Fruit fly (Drosophila melanogaster) whole organism, embryonic: ENCODE data around the gene CG10226.

Experiments used
- Atf-2 ChIP-seq: fragments of 200-800 bp; sonication (Bioruptor generic); optimal IDR thresholded peaks from 2 replicates; lab custom pipeline; 2016; ENCODE audit warnings: missing biosample characterization, missing genetic modification characterization
- Awh ChIP-seq: fragments of 200-800 bp; sonication (Bioruptor generic); IDR thresholded peaks from 2 replicates; pipeline ENCODE4, ENCODE4 v1.3.6; 2022; ENCODE audit warnings: missing biosample characterization, missing genetic modification characterization
- CG11247 ChIP-seq: fragments of 200-800 bp; sonication (Bioruptor generic); IDR thresholded peaks from 2 replicates; pipeline ENCODE4 v1.3.6; 2022; ENCODE audit warnings: missing biosample characterization, missing genetic modification characterization
- CG11456 ChIP-seq: fragments of 200-800 bp; sonication (Bioruptor generic); IDR thresholded peaks from 3 replicates; pipeline ENCODE4 v1.3.6; 2022; ENCODE audit warnings: missing biosample characterization, missing genetic modification characterization
- CG12219 ChIP-seq: fragments of 200-800 bp; sonication (Bioruptor generic); optimal IDR thresholded peaks from 3 replicates; lab custom pipeline; 2018; ENCODE audit warnings: missing biosample characterization, mild to moderate bottlenecking, missing genetic modification characterization
- CG12769 ChIP-seq: fragments of 200-800 bp; sonication (Bioruptor generic); optimal IDR thresholded peaks from 2 replicates; lab custom pipeline; 2019; ENCODE audit warnings: missing biosample characterization, mild to moderate bottlenecking, missing genetic modification characterization, moderate library complexity
- CG15269 ChIP-seq: fragments of 200-800 bp; sonication (Bioruptor generic); optimal IDR thresholded peaks from 2 replicates; lab custom pipeline; 2018; ENCODE audit warnings: missing biosample characterization, mild to moderate bottlenecking, missing genetic modification characterization, moderate library complexity
- CG15601 ChIP-seq: fragments of 200-800 bp; sonication (Bioruptor generic); optimal IDR thresholded peaks from 3 replicates; lab custom pipeline; 2019; ENCODE audit warnings: missing biosample characterization, mild to moderate bottlenecking, missing genetic modification characterization, moderate library complexity
- CG1647 ChIP-seq: fragments of 200-800 bp; sonication (Bioruptor generic); optimal IDR thresholded peaks from 3 replicates; lab custom pipeline; 2016; ENCODE audit warnings: missing biosample characterization, missing genetic modification characterization
- CG17328 ChIP-seq: fragments of 200-800 bp; sonication (Bioruptor generic); IDR thresholded peaks from 2 replicates; pipeline ENCODE4 v1.3.6; 2022; ENCODE audit warnings: missing biosample characterization, missing genetic modification characterization
- CG18262 ChIP-seq: fragments of 200-800 bp; optimal IDR thresholded peaks from 3 replicates; lab custom pipeline; 2019; ENCODE audit warnings: missing biosample characterization, mild to moderate bottlenecking, missing genetic modification characterization, moderate library complexity
- CG2889 ChIP-seq: fragments of 200-800 bp; sonication (Bioruptor generic); IDR thresholded peaks from 3 replicates; pipeline ENCODE4 v1.3.6; 2022; ENCODE audit warnings: missing biosample characterization, missing genetic modification characterization
- CG3065 ChIP-seq: fragments of 200-800 bp; sonication (Bioruptor generic); optimal IDR thresholded peaks from 2 replicates; lab custom pipeline; 2016; ENCODE audit warnings: missing biosample characterization, missing genetic modification characterization
- CG3995 ChIP-seq: fragments of 200-800 bp; sonication (Bioruptor generic); optimal IDR thresholded peaks from 3 replicates; lab custom pipeline; 2016; ENCODE audit warnings: missing biosample characterization, missing genetic modification characterization
- CG4820 ChIP-seq: fragments of 200-800 bp; sonication (Bioruptor generic); optimal IDR thresholded peaks from 3 replicates; lab custom pipeline; 2016; ENCODE audit warnings: missing biosample characterization, missing genetic modification characterization
- CG5180 ChIP-seq: fragments of 200-800 bp; sonication (Bioruptor generic); optimal IDR thresholded peaks from 3 replicates; lab custom pipeline; 2017; ENCODE audit warnings: missing biosample characterization, missing genetic modification characterization, mild to moderate bottlenecking, moderate library complexity, missing genetic modification reagents
- CG8359 ChIP-seq: fragments of 200-800 bp; sonication (Bioruptor generic); optimal IDR thresholded peaks from 2 replicates; lab custom pipeline; 2017; ENCODE audit warnings: missing biosample characterization, mild to moderate bottlenecking, missing genetic modification characterization, borderline replicate concordance
- CG8765 ChIP-seq: fragments of 200-800 bp; sonication (Bioruptor generic); IDR thresholded peaks from 2 replicates; pipeline ENCODE4 v1.3.6; 2022; ENCODE audit warnings: missing biosample characterization, missing genetic modification characterization
- CG9609 ChIP-seq: fragments of 200-800 bp; sonication (Bioruptor generic); optimal IDR thresholded peaks from 3 replicates; lab custom pipeline; 2016; ENCODE audit warnings: missing biosample characterization, missing genetic modification characterization
- Dad ChIP-seq: fragments of 200-800 bp; sonication (Bioruptor generic); optimal IDR thresholded peaks from 3 replicates; lab custom pipeline; 2016; ENCODE audit warnings: missing biosample characterization, missing genetic modification characterization
- E2f1 ChIP-seq: fragments of 200-800 bp; sonication (Bioruptor generic); IDR thresholded peaks from 2 replicates; pipeline ENCODE4 v1.3.6; 2022; ENCODE audit warnings: missing biosample characterization, missing genetic modification characterization
- Elba2 ChIP-seq: fragments of 200-800 bp; sonication (Bioruptor generic); optimal IDR thresholded peaks from 3 replicates; lab custom pipeline; 2016; ENCODE audit warnings: missing biosample characterization, missing genetic modification characterization
- Ets65A ChIP-seq: fragments of 200-800 bp; sonication (Bioruptor generic); peaks from one replicate; lab custom pipeline; 2016; ENCODE audit warnings: missing biosample characterization, missing genetic modification characterization
- Hmx ChIP-seq: fragments of 200-800 bp; sonication (Bioruptor generic); optimal IDR thresholded peaks from 2 replicates; lab custom pipeline; 2016; ENCODE audit warnings: missing biosample characterization, missing genetic modification characterization
- Lim3 ChIP-seq: fragments of 200-800 bp; sonication (Bioruptor generic); IDR thresholded peaks from 2 replicates; pipeline ENCODE4 v1.3.6; 2022; ENCODE audit warnings: missing biosample characterization, missing genetic modification characterization
- Max ChIP-seq: fragments of 200-800 bp; sonication (Bioruptor generic); optimal IDR thresholded peaks from 2 replicates; lab custom pipeline; 2016; ENCODE audit warnings: missing biosample characterization, mild to moderate bottlenecking, missing genetic modification characterization
- PHDP ChIP-seq: fragments of 200-800 bp; sonication (Bioruptor generic); optimal IDR thresholded peaks from 3 replicates; lab custom pipeline; 2018; ENCODE audit warnings: missing biosample characterization, mild to moderate bottlenecking, missing genetic modification characterization, moderate library complexity
- Xrp1 ChIP-seq: fragments of 200-800 bp; sonication (Bioruptor generic); IDR thresholded peaks from 2 replicates; pipeline ENCODE4 v1.3.6; 2022; ENCODE audit warnings: missing biosample characterization, missing genetic modification characterization
- abd-A ChIP-seq: fragments of 200-800 bp; sonication (Bioruptor generic); optimal IDR thresholded peaks from 3 replicates; lab custom pipeline; 2019; ENCODE audit warnings: missing biosample characterization, mild to moderate bottlenecking, missing genetic modification characterization, moderate library complexity
- ara ChIP-seq: fragments of 200-800 bp; sonication (Bioruptor generic); IDR thresholded peaks from 2 replicates; pipeline ENCODE4 v1.3.6; 2022; ENCODE audit warnings: missing biosample characterization, missing genetic modification characterization
- fd3F ChIP-seq: fragments of 200-800 bp; sonication (Bioruptor generic); optimal IDR thresholded peaks from 2 replicates; lab custom pipeline; 2018; ENCODE audit warnings: missing biosample characterization, mild to moderate bottlenecking, missing genetic modification characterization, moderate library complexity
- fd64A ChIP-seq: fragments of 200-800 bp; sonication (Bioruptor generic); optimal IDR thresholded peaks from 3 replicates; lab custom pipeline; 2018; ENCODE audit warnings: missing biosample characterization, mild to moderate bottlenecking, missing genetic modification characterization
- gfzf ChIP-seq: fragments of 200-800 bp; sonication (Bioruptor generic); optimal IDR thresholded peaks from 2 replicates; lab custom pipeline; 2016; ENCODE audit warnings: missing biosample characterization, mild to moderate bottlenecking, missing genetic modification characterization, moderate library complexity
- gsb-n ChIP-seq: fragments of 200-800 bp; sonication (Bioruptor generic); optimal IDR thresholded peaks from 3 replicates; lab custom pipeline; 2018; ENCODE audit warnings: missing biosample characterization, mild to moderate bottlenecking, missing genetic modification characterization
- gt ChIP-seq: fragments of 200-800 bp; sonication (Bioruptor generic); IDR thresholded peaks from 2 replicates; pipeline ENCODE4 v1.3.6; 2022; ENCODE audit warnings: missing biosample characterization, missing genetic modification characterization
- hb ChIP-seq: fragments of 200-800 bp; sonication (Bioruptor generic); IDR thresholded peaks from 3 replicates; pipeline ENCODE4 v1.3.6; 2022; ENCODE audit warnings: missing biosample characterization, missing genetic modification characterization; ENCODE audit not compliant: partially characterized antibody
- pan ChIP-seq, 4 experiments: fragments of >200 bp in 3 of 4; fragments of 200-800 bp in 1 of 4; sonication (Bioruptor generic) in 1 of 4; optimal IDR thresholded peaks in 3 of 4; IDR thresholded peaks in 1 of 4; 2 replicates each; pipeline versions ENCODE4 v1.3.6 to Lab custom; 2017 to 2022; ENCODE audit warnings: missing biosample characterization in 2 of 4, missing genetic modification characterization in 2 of 4, mixed read lengths in 1 of 4
- pfk ChIP-seq: fragments of 200-800 bp; sonication (Bioruptor generic); optimal IDR thresholded peaks from 2 replicates; lab custom pipeline; 2018; ENCODE audit warnings: missing biosample characterization, mild to moderate bottlenecking, missing genetic modification characterization, moderate library complexity
- sens ChIP-seq: fragments of 200-800 bp; sonication (Bioruptor generic); peaks from one replicate; lab custom pipeline; 2016; ENCODE audit warnings: missing biosample characterization, missing genetic modification characterization
- shn ChIP-seq: fragments of 200-800 bp; sonication (Bioruptor generic); optimal IDR thresholded peaks from 3 replicates; lab custom pipeline; 2016; ENCODE audit warnings: missing biosample characterization, missing genetic modification characterization
- ssp ChIP-seq: fragments of 200-800 bp; sonication (Bioruptor generic); IDR thresholded peaks from 2 replicates; pipeline ENCODE4 v1.3.6; 2022; ENCODE audit warnings: missing biosample characterization, missing genetic modification characterization
- tin ChIP-seq: fragments of 200-800 bp; sonication (Bioruptor generic); optimal IDR thresholded peaks from 3 replicates; lab custom pipeline; 2016; ENCODE audit warnings: missing biosample characterization, missing genetic modification characterization
- tna ChIP-seq: fragments of 200-800 bp; sonication (Bioruptor generic); IDR thresholded peaks from 2 replicates; pipeline ENCODE4 v1.3.6; 2022; ENCODE audit warnings: missing biosample characterization, missing genetic modification characterization; ENCODE audit not compliant: partially characterized antibody
- tup ChIP-seq: fragments of 200-800 bp; sonication (Bioruptor generic); optimal IDR thresholded peaks from 2 replicates; lab custom pipeline; 2016; ENCODE audit warnings: missing biosample characterization, mild to moderate bottlenecking, missing genetic modification characterization, moderate library complexity
- unpg ChIP-seq: fragments of 200-800 bp; sonication (Bioruptor generic); optimal IDR thresholded peaks from 3 replicates; lab custom pipeline; 2018; ENCODE audit warnings: missing biosample characterization, mild to moderate bottlenecking, missing genetic modification characterization, moderate library complexity
- vnd ChIP-seq: fragments of 200-800 bp; sonication (Bioruptor generic); IDR thresholded peaks from 3 replicates; pipeline ENCODE4 v1.3.6; 2022; ENCODE audit warnings: missing biosample characterization, missing genetic modification characterization; ENCODE audit not compliant: partially characterized antibody
- wek ChIP-seq: fragments of 200-800 bp; sonication (Bioruptor generic); optimal IDR thresholded peaks from 3 replicates; lab custom pipeline; 2018; ENCODE audit warnings: missing biosample characterization, mild to moderate bottlenecking, missing genetic modification characterization, moderate library complexity
- zen2 ChIP-seq: fragments of 200-800 bp; sonication (Bioruptor generic); IDR thresholded peaks from 3 replicates; pipeline ENCODE4 v1.3.6; 2022; ENCODE audit warnings: missing biosample characterization, missing genetic modification characterization; ENCODE audit not compliant: partially characterized antibody

The CG10226 gene

dm6 chr3L:6256408-6257188, 16.7 kb upstream of the CG10226 start, which contains the start of gene Best2 (continued):
- TF ChIP-seq CG9609 (GFP tag; lab: Kevin White, UChicago) (peak; percentile 77), CG11456 (GFP tag; lab: Robert Waterston, UW) (peak; percentile 81), CG11247 (GFP tag; lab: Robert Waterston, UW) (peak; percentile 83), CG12219 (GFP tag; lab: Kevin White, UChicago) (peak; percentile 58), shn (GFP tag; lab: Kevin White, UChicago) (peak; percentile 55), CG2889 (GFP tag; lab: Robert Waterston, UW) (peak; percentile 76; the same call in 1 of the 3 replicates), pfk (no peak), Xrp1 (GFP tag; lab: Robert Waterston, UW) (peak; percentile 95), hb (no peak), zen2 (GFP tag; lab: Robert Waterston, UW) (no peak), CG15601 (tag; lab: Kevin White, UChicago) (peak; percentile 83), ara (peak; percentile 80), vnd (GFP tag; lab: Robert Waterston, UW) (no peak), CG12769 (tag; lab: Kevin White, UChicago) (peak; percentile 56), CG15269 (tag; lab: Kevin White, UChicago) (peak; percentile 92), Ets65A (peak; percentile 93), Atf-2 (peak; percentile 59), gsb-n (tag; lab: Kevin White, UChicago) (peak; percentile 76), Hmx (peak; percentile 57), PHDP (tag; lab: Kevin White, UChicago) (peak; percentile 86), ssp (GFP tag; lab: Robert Waterston, UW) (peak; percentile 84), tup (GFP tag; lab: Kevin White, UChicago) (peak; percentile 36), wek (GFP tag; lab: Kevin White, UChicago) (no peak), CG8359 (GFP tag; lab: Kevin White, UChicago) (peak; percentile 47), CG5180 (GFP tag; lab: Kevin White, UChicago) (peak; percentile 81), Lim3 (GFP tag; lab: Robert Waterston, UW) (peak; percentile 65; the same call in 1 of the 2 replicates), pan (optimal IDR thresholded peaks at IDR 0.05; lab: Kevin White, UChicago) (no peak), pan (GFP tag; optimal IDR thresholded peaks at IDR 0.05 in 1 of 2, IDR thresholded peaks at IDR 0.05 in 1 of 2) (peak in 1 of 2 experiments; percentile 95), Awh (peak; percentile 78), CG1647 (GFP tag; lab: Kevin White, UChicago) (peak; percentile 55), E2f1 (GFP tag; lab: Robert Waterston, UW) (peak; percentile 92), sens (GFP tag; lab: Kevin White, UChicago) (peak; percentile 96), Elba2 (no peak), abd-A (tag; lab: Kevin White, UChicago) (peak; percentile 26), CG17328 (GFP tag; lab: Robert Waterston, UW) (peak; percentile 87), tin (GFP tag; lab: Kevin White, UChicago) (peak; percentile 80), tna (GFP tag; lab: Robert Waterston, UW) (no peak), Max (GFP tag; lab: Kevin White, UChicago) (peak; percentile 67), fd3F (GFP tag; lab: Kevin White, UChicago) (peak; percentile 82), Dad (GFP tag; lab: Kevin White, UChicago) (peak; percentile 71), CG4820 (peak; percentile 76), fd64A (peak; percentile 14), CG8765 (GFP tag; lab: Robert Waterston, UW) (no peak), CG3995 (GFP tag; lab: Kevin White, UChicago) (peak; percentile 26), gfzf (GFP tag; lab: Kevin White, UChicago) (no peak), CG3065 (GFP tag; lab: Kevin White, UChicago) (no peak), unpg (GFP tag; lab: Kevin White, UChicago) (peak; percentile 81), gt (peak; percentile 76), CG18262 (peak; percentile 92)
